Fruit fly (Drosophila melanogaster): Measurements from ENCODE around the gene mgl.

mgl gene

dm6 chrX:9352112-9353096, 147.5 kb downstream of the mgl start (continued):
- TF ChIP-seq hb (GFP tag; IDR thresholded peaks at IDR 0.05; ENCODE audit: partially characterized antibody) (no peak), org-1 (GFP tag; optimal IDR thresholded peaks at IDR 0.05) (peak; percentile 81), bcd (GFP tag; optimal IDR thresholded peaks at IDR 0.05) (peak; percentile 83), CG2199 (GFP tag; IDR thresholded peaks at IDR 0.05) (no peak), kni (GFP tag; optimal IDR thresholded peaks at IDR 0.05) (peak; percentile 21), CG7928 (GFP tag; optimal IDR thresholded peaks at IDR 0.05) (peak; percentile 56), Optix (GFP tag; IDR thresholded peaks at IDR 0.05) (peak; percentile 42; the same call in 1 of the 3 replicates), CG7357 (GFP tag; IDR thresholded peaks at IDR 0.05) (peak; percentile 55; the same call in 2 of the 3 replicates), CG13775 (GFP tag; optimal IDR thresholded peaks at IDR 0.05) (peak; percentile 73), Sox100B (GFP tag; optimal IDR thresholded peaks at IDR 0.05) (peak; percentile 78), abd-A (tag; optimal IDR thresholded peaks at IDR 0.05) (peak; percentile 62), CG11723 (GFP tag; optimal IDR thresholded peaks at IDR 0.05) (peak; percentile 58), CG4360 (GFP tag; IDR thresholded peaks at IDR 0.05) (peak; percentile 46), ken (GFP tag; IDR thresholded peaks at IDR 0.05) (peak; percentile 70), CG10366 (GFP tag; IDR thresholded peaks at IDR 0.05) (peak; percentile 79), bab2 (GFP tag; optimal IDR thresholded peaks at IDR 0.05) (peak; percentile 60), vvl (GFP tag; IDR thresholded peaks at IDR 0.05) (peak; percentile 91), amos (GFP tag; IDR thresholded peaks at IDR 0.05; ENCODE audit: partially characterized antibody) (no peak), CG15011 (GFP tag; optimal IDR thresholded peaks at IDR 0.05) (peak; percentile 77), H2.0 (GFP tag; IDR thresholded peaks at IDR 0.05) (peak; percentile 67), CG12769 (tag; optimal IDR thresholded peaks at IDR 0.05) (peak; percentile 93), dan (GFP tag; IDR thresholded peaks at IDR 0.05) (no peak), dimm (GFP tag; IDR thresholded peaks at IDR 0.05) (no peak), Sry-β (GFP tag; optimal IDR thresholded peaks at IDR 0.05) (peak; percentile 1), CG7786 (GFP tag; optimal IDR thresholded peaks at IDR 0.05) (peak; percentile 46), CG1603 (tag; optimal IDR thresholded peaks at IDR 0.05) (peak; percentile 87), wek (GFP tag; optimal IDR thresholded peaks at IDR 0.05) (peak; percentile 16), NFAT (GFP tag; IDR thresholded peaks at IDR 0.05) (peak; percentile 57), Hand (GFP tag; optimal IDR thresholded peaks at IDR 0.05) (peak; percentile 77), Drgx (GFP tag; IDR thresholded peaks at IDR 0.05) (peak; percentile 72), Taf1 (GFP tag; IDR thresholded peaks at IDR 0.05) (peak; percentile 68), gfzf (GFP tag; optimal IDR thresholded peaks at IDR 0.05) (no peak), CG11456 (GFP tag; IDR thresholded peaks at IDR 0.05) (peak; percentile 78), fd64A (GFP tag; optimal IDR thresholded peaks at IDR 0.05) (peak; percentile 19), CG10462 (GFP tag; optimal IDR thresholded peaks at IDR 0.05) (peak; percentile 42), CG4707 (GFP tag; optimal IDR thresholded peaks at IDR 0.05) (peak; percentile 55), CG7839 (tag; optimal IDR thresholded peaks at IDR 0.05) (peak; percentile 92), hth (optimal IDR thresholded peaks at IDR 0.05) (no peak), CG17829 (tag; optimal IDR thresholded peaks at IDR 0.05) (peak; percentile 82), Kr (GFP tag; optimal IDR thresholded peaks at IDR 0.05) (no peak), pros (GFP tag; optimal IDR thresholded peaks at IDR 0.05) (no peak), CG2889 (GFP tag; IDR thresholded peaks at IDR 0.05) (peak; percentile 65; the same call in 1 of the 3 replicates), CG2202 (tag; optimal IDR thresholded peaks at IDR 0.05) (no peak), caup (GFP tag; optimal IDR thresholded peaks at IDR 0.05; ENCODE audit: severe bottlenecking) (peak; percentile 88), zen2 (GFP tag; IDR thresholded peaks at IDR 0.05; ENCODE audit: partially characterized antibody) (no peak), ems (GFP tag; optimal IDR thresholded peaks at IDR 0.05) (peak; percentile 81), NC2α (GFP tag; optimal IDR thresholded peaks at IDR 0.05) (peak; percentile 14), run (tag; optimal IDR thresholded peaks at IDR 0.05) (peak; percentile 70)

Measured in whole organism, embryonic.